Worm (Caenorhabditis elegans): ENCODE measurements around the gene W07G4.8.

Gene W07G4.8

ce11 chrV:12999559-12999958, 49.8 kb downstream of the W07G4.8 start, which contains the start of gene far-4:
far-4 (minus strand) TSS chrV:12999659.
- TF ChIP-seq ztf-11 (tag; optimal IDR thresholded peaks at IDR 0.05) (no peak), sptf-1 (tag; optimal IDR thresholded peaks at IDR 0.05) (no peak), cnd-1 (tag; optimal IDR thresholded peaks at IDR 0.05) (no peak), nhr-2 (tag; optimal IDR thresholded peaks at IDR 0.05) (no peak), nhr-76 (tag; optimal IDR thresholded peaks at IDR 0.05) (no peak), nhr-237 (tag; optimal IDR thresholded peaks at IDR 0.05) (no peak), hlh-1 (tag; optimal IDR thresholded peaks at IDR 0.05) (no peak), snpc-4 (tag; optimal IDR thresholded peaks at IDR 0.05) (no peak), lin-32 (GFP tag; optimal IDR thresholded peaks at IDR 0.05) (no peak), pha-4 (tag; optimal IDR thresholded peaks at IDR 0.05) (no peak)

Measured in whole organism, mixed stage, embryonic.